Worm (Caenorhabditis elegans): Measurements from ENCODE around the gene T07F12.4.

T07F12.4 gene

ce11 chrX:4895223-4895622 lies 5.4 kb downstream of the T07F12.4 start:
- TF ChIP-seq mbf-1 (tag; optimal IDR thresholded peaks at IDR 0.05), result no peak
- TF ChIP-seq unc-62 (GFP tag; optimal IDR thresholded peaks at IDR 0.05), result no peak
- TF ChIP-seq nhr-21 (tag; optimal IDR thresholded peaks at IDR 0.05), result no peak
- peak; percentile 3 for TF ChIP-seq sma-9 (GFP tag; optimal IDR thresholded peaks at IDR 0.05)
- no peak for TF ChIP-seq sma-9 (tag; optimal IDR thresholded peaks at IDR 0.05)
- peak; percentile 43 for TF ChIP-seq F13H6.1 (tag; optimal IDR thresholded peaks at IDR 0.05)
- TF ChIP-seq ceh-16 (tag; optimal IDR thresholded peaks at IDR 0.05), result no peak
- TF ChIP-seq nhr-129 (tag; optimal IDR thresholded peaks at IDR 0.05), result peak; percentile 56

ce11 chrX:4893623-4894105 lies 7.0 kb downstream of the T07F12.4 start, which contains the start of gene T07F12.1:
T07F12.1 (plus strand) TSS chrX:4894055.
- TF ChIP-seq fos-1 (tag; optimal IDR thresholded peaks at IDR 0.05) (peak; percentile 24), gmeb-1 (tag; optimal IDR thresholded peaks at IDR 0.05) (peak; percentile 32), Y55F3AM.14 (GFP tag; optimal IDR thresholded peaks at IDR 0.05) (no peak), lsy-2 (tag; optimal IDR thresholded peaks at IDR 0.05) (peak in 1 of 2 experiments; percentile 12), blmp-1 (tag; optimal IDR thresholded peaks at IDR 0.05; ENCODE audit: insufficient read depth) (peak; percentile 72), dmd-4 (tag; optimal IDR thresholded peaks at IDR 0.05) (no peak), sma-3 (GFP tag; optimal IDR thresholded peaks at IDR 0.05) (peak; percentile 38), nhr-25 (tag; optimal IDR thresholded peaks at IDR 0.05) (peak; percentile 58), sma-9 (GFP tag; optimal IDR thresholded peaks at IDR 0.05) (peak; percentile 19), sma-9 (tag; optimal IDR thresholded peaks at IDR 0.05) (no peak)

ce11 chrX:4890159-4890558 lies 10.5 kb downstream of the T07F12.4 start, which contains the start of gene T07F12.2:
T07F12.2 (plus strand) TSS chrX:4890245.
- TF ChIP-seq zag-1 (tag; optimal IDR thresholded peaks at IDR 0.05), result no peak
- TF ChIP-seq ceh-16 (tag; optimal IDR thresholded peaks at IDR 0.05), result peak; percentile 4
- TF ChIP-seq unc-39 (tag; optimal IDR thresholded peaks at IDR 0.05), result no peak
- peak; percentile 0 for TF ChIP-seq crh-2 (tag; optimal IDR thresholded peaks at IDR 0.05)
- TF ChIP-seq nhr-129 (tag; optimal IDR thresholded peaks at IDR 0.05), result peak; percentile 20
- no peak for TF ChIP-seq R02D3.7 (tag; optimal IDR thresholded peaks at IDR 0.05)
- TF ChIP-seq lsy-2 (tag; optimal IDR thresholded peaks at IDR 0.05), result peak in 1 of 2 experiments; percentile 38
- TF ChIP-seq unc-55 (GFP tag; optimal IDR thresholded peaks at IDR 0.05), result peak; percentile 30
- TF ChIP-seq lin-13 (GFP tag; optimal IDR thresholded peaks at IDR 0.05), result no peak
- peak; percentile 39 for TF ChIP-seq sma-9 (GFP tag; optimal IDR thresholded peaks at IDR 0.05)
- TF ChIP-seq sma-9 (tag; optimal IDR thresholded peaks at IDR 0.05), result no peak
- peak; percentile 3 for TF ChIP-seq F13H6.1 (tag; optimal IDR thresholded peaks at IDR 0.05)
- TF ChIP-seq gmeb-1 (tag; optimal IDR thresholded peaks at IDR 0.05), result peak; percentile 10
- TF ChIP-seq blmp-1 (tag; optimal IDR thresholded peaks at IDR 0.05; ENCODE audit: insufficient read depth), result no peak

- no peak for TF ChIP-seq nhr-6 (tag; optimal IDR thresholded peaks at IDR 0.05)
- TF ChIP-seq nhr-21 (tag; optimal IDR thresholded peaks at IDR 0.05), result no peak
- TF ChIP-seq nhr-10 (tag; optimal IDR thresholded peaks at IDR 0.05), result no peak
- TF ChIP-seq ztf-11 (tag; optimal IDR thresholded peaks at IDR 0.05), result no peak
- TF ChIP-seq ama-1 (optimal IDR thresholded peaks at IDR 0.05), result no peak
- no peak for TF ChIP-seq fos-1 (tag; optimal IDR thresholded peaks at IDR 0.05)
- TF ChIP-seq ceh-16 (tag; optimal IDR thresholded peaks at IDR 0.05), result no peak
- no peak for TF ChIP-seq sma-9 (GFP tag; optimal IDR thresholded peaks at IDR 0.05)
- no peak for TF ChIP-seq sma-9 (tag; optimal IDR thresholded peaks at IDR 0.05)
Observed at ce11 chrX:4885651-4886050, 15.0 kb downstream of the T07F12.4 start, which contains the start of gene arrd-23. arrd-23 (plus strand) TSS chrX:4885951.

ce11 chrX:4881310-4881709 lies 19.3 kb downstream of the T07F12.4 start:
- TF ChIP-seq lin-13 (GFP tag; optimal IDR thresholded peaks at IDR 0.05) (no peak), gmeb-1 (tag; optimal IDR thresholded peaks at IDR 0.05) (no peak), lin-11 (tag; optimal IDR thresholded peaks at IDR 0.05) (no peak), nhr-10 (tag; optimal IDR thresholded peaks at IDR 0.05) (no peak), unc-55 (GFP tag; optimal IDR thresholded peaks at IDR 0.05) (no peak), F13H6.1 (tag; optimal IDR thresholded peaks at IDR 0.05) (no peak), ZK546.5 (tag; optimal IDR thresholded peaks at IDR 0.05) (no peak), fos-1 (tag; optimal IDR thresholded peaks at IDR 0.05) (no peak), lsy-2 (tag; optimal IDR thresholded peaks at IDR 0.05) (no peak), ceh-16 (tag; optimal IDR thresholded peaks at IDR 0.05) (no peak), nhr-23 (tag; optimal IDR thresholded peaks at IDR 0.05) (no peak), nhr-25 (tag; optimal IDR thresholded peaks at IDR 0.05) (no peak), sem-4 (tag; optimal IDR thresholded peaks at IDR 0.05) (no peak), nhr-12 (tag; optimal IDR thresholded peaks at IDR 0.05) (no peak)

Measured in whole organism, L2 larva.